Fruit fly (Drosophila melanogaster) whole organism, embryonic: Measurements from ENCODE around the gene CG31637.

Experiments used
- Adf1 ChIP-seq: fragments of 200-800 bp; sonication (Bioruptor generic); IDR thresholded peaks from 2 replicates; pipeline ENCODE4 v1.3.6; 2022; ENCODE audit warnings: missing biosample characterization, missing genetic modification characterization
- Antp ChIP-seq: fragments of 200-800 bp; sonication (Bioruptor generic); optimal IDR thresholded peaks from 3 replicates; lab custom pipeline; 2016; ENCODE audit warnings: missing biosample characterization, missing genetic modification characterization
- Bgb ChIP-seq: fragments of 200-800 bp; sonication (Bioruptor generic); IDR thresholded peaks from 2 replicates; pipeline ENCODE4 v1.3.6; 2022; ENCODE audit warnings: missing biosample characterization, missing genetic modification characterization; ENCODE audit not compliant: partially characterized antibody
- BtbVII ChIP-seq: fragments of 200-800 bp; sonication (Bioruptor generic); optimal IDR thresholded peaks from 3 replicates; lab custom pipeline; 2017; ENCODE audit warnings: missing biosample characterization, mild to moderate bottlenecking, missing genetic modification characterization
- CG10959 ChIP-seq: fragments of 200-800 bp; sonication (Bioruptor generic); IDR thresholded peaks from 2 replicates; pipeline ENCODE4 v1.3.6; 2022; ENCODE audit warnings: missing biosample characterization, missing genetic modification characterization
- CG11085 ChIP-seq: fragments of 200-800 bp; sonication (Bioruptor generic); IDR thresholded peaks from 2 replicates; pipeline ENCODE4 v1.3.6; 2022; ENCODE audit warnings: missing biosample characterization, missing genetic modification characterization
- CG11398 ChIP-seq: fragments of 200-800 bp; sonication (Bioruptor generic); optimal IDR thresholded peaks from 2 replicates; lab custom pipeline; 2016; ENCODE audit warnings: missing biosample characterization, missing genetic modification characterization
- CG12744 ChIP-seq: fragments of 200-800 bp; sonication (Bioruptor generic); optimal IDR thresholded peaks from 2 replicates; lab custom pipeline; 2016; ENCODE audit warnings: missing biosample characterization, missing genetic modification characterization
- CG12769 ChIP-seq: fragments of 200-800 bp; sonication (Bioruptor generic); optimal IDR thresholded peaks from 2 replicates; lab custom pipeline; 2019; ENCODE audit warnings: missing biosample characterization, mild to moderate bottlenecking, missing genetic modification characterization, moderate library complexity
- CG13775 ChIP-seq: fragments of 200-800 bp; sonication (Bioruptor generic); optimal IDR thresholded peaks from 3 replicates; lab custom pipeline; 2017; ENCODE audit warnings: missing biosample characterization, mild to moderate bottlenecking, missing genetic modification characterization
- CG14014 ChIP-seq: fragments of 200-800 bp; sonication (Bioruptor generic); IDR thresholded peaks from 2 replicates; pipeline ENCODE4 v1.3.6; 2022; ENCODE audit warnings: missing biosample characterization, missing genetic modification characterization
- CG17802 ChIP-seq: fragments of 200-800 bp; sonication (Bioruptor generic); optimal IDR thresholded peaks from 2 replicates; lab custom pipeline; 2018; ENCODE audit warnings: missing biosample characterization, mild to moderate bottlenecking, missing genetic modification characterization, moderate library complexity
- CG2678 ChIP-seq: fragments of 200-800 bp; sonication (Bioruptor generic); optimal IDR thresholded peaks from 3 replicates; lab custom pipeline; 2019; ENCODE audit warnings: missing biosample characterization, mild to moderate bottlenecking, missing genetic modification characterization, moderate library complexity
- CG2712 ChIP-seq: fragments of 200-800 bp; optimal IDR thresholded peaks from 3 replicates; lab custom pipeline; 2019; ENCODE audit warnings: missing biosample characterization, mild to moderate bottlenecking, missing genetic modification characterization, moderate library complexity
- CG3065 ChIP-seq: fragments of 200-800 bp; sonication (Bioruptor generic); optimal IDR thresholded peaks from 2 replicates; lab custom pipeline; 2016; ENCODE audit warnings: missing biosample characterization, missing genetic modification characterization
- CG6791 ChIP-seq: fragments of 200-800 bp; sonication (Bioruptor generic); IDR thresholded peaks from 3 replicates; pipeline ENCODE4 v1.3.6; 2022; ENCODE audit warnings: missing biosample characterization, missing genetic modification characterization; ENCODE audit not compliant: partially characterized antibody
- CG7963 ChIP-seq: fragments of 200-800 bp; sonication (Bioruptor generic); IDR thresholded peaks from 3 replicates; pipeline ENCODE4 v1.3.6; 2022; ENCODE audit warnings: missing biosample characterization, missing genetic modification characterization; ENCODE audit not compliant: partially characterized antibody
- CG8281 ChIP-seq: fragments of 200-800 bp; sonication (Bioruptor generic); optimal IDR thresholded peaks from 2 replicates; lab custom pipeline; 2018; ENCODE audit warnings: missing biosample characterization, mild to moderate bottlenecking, missing genetic modification characterization, moderate library complexity
- CG8359 ChIP-seq: fragments of 200-800 bp; sonication (Bioruptor generic); optimal IDR thresholded peaks from 2 replicates; lab custom pipeline; 2017; ENCODE audit warnings: missing biosample characterization, mild to moderate bottlenecking, missing genetic modification characterization, borderline replicate concordance
- CG9797 ChIP-seq: fragments of 200-800 bp; sonication (Bioruptor generic); optimal IDR thresholded peaks from 3 replicates; lab custom pipeline; 2018; ENCODE audit warnings: missing biosample characterization, mild to moderate bottlenecking, missing genetic modification characterization
- CTCF ChIP-seq: fragments of 200-800 bp; sonication (Bioruptor generic); optimal IDR thresholded peaks from 2 replicates; lab custom pipeline; 2017; ENCODE audit warnings: missing biosample characterization, mild to moderate bottlenecking, missing genetic modification characterization, moderate library complexity
- D19A ChIP-seq: fragments of 200-800 bp; optimal IDR thresholded peaks from 3 replicates; lab custom pipeline; 2019; ENCODE audit warnings: missing biosample characterization, mild to moderate bottlenecking, missing genetic modification characterization, moderate library complexity
- Deaf1 ChIP-seq: fragments of 200-800 bp; optimal IDR thresholded peaks from 3 replicates; lab custom pipeline; 2019; ENCODE audit warnings: missing biosample characterization, mild to moderate bottlenecking, missing genetic modification characterization, moderate library complexity
- E2f2 ChIP-seq: fragments of 200-800 bp; sonication (Bioruptor generic); IDR thresholded peaks from 2 replicates; pipeline ENCODE4 v1.3.6; 2022; ENCODE audit warnings: missing biosample characterization, missing genetic modification characterization
- HLH54F ChIP-seq: fragments of 200-800 bp; sonication (Bioruptor generic); optimal IDR thresholded peaks from 3 replicates; lab custom pipeline; 2016; ENCODE audit warnings: missing biosample characterization, missing genetic modification characterization
- Hr78 ChIP-seq, 2 experiments: fragments of 200-800 bp in 1 of 2; fragments of >200 bp in 1 of 2; sonication (Bioruptor generic) in 1 of 2; optimal IDR thresholded peaks; 2 replicates each; lab custom pipeline; 2017 to 2019; ENCODE audit warnings: missing biosample characterization in 2 of 2, missing genetic modification characterization in 2 of 2, mild to moderate bottlenecking in 1 of 2, moderate library complexity in 1 of 2
- Hsf ChIP-seq: fragments of 200-800 bp; sonication (Bioruptor generic); optimal IDR thresholded peaks from 3 replicates; lab custom pipeline; 2016; ENCODE audit warnings: missing biosample characterization, missing genetic modification characterization
- NfI ChIP-seq: fragments of 200-800 bp; sonication (Bioruptor generic); optimal IDR thresholded peaks from 3 replicates; lab custom pipeline; 2018; ENCODE audit warnings: missing biosample characterization, mild to moderate bottlenecking, missing genetic modification characterization, moderate library complexity
- Side ChIP-seq: fragments of 200-800 bp; sonication (Bioruptor generic); optimal IDR thresholded peaks from 2 replicates; lab custom pipeline; 2016; ENCODE audit warnings: missing biosample characterization, missing genetic modification characterization
- al ChIP-seq: fragments of 200-800 bp; sonication (Bioruptor generic); IDR thresholded peaks from 2 replicates; pipeline ENCODE4 v1.3.6; 2022; ENCODE audit warnings: missing biosample characterization, missing genetic modification characterization
- cad ChIP-seq: fragments of >200 bp; optimal IDR thresholded peaks from 2 replicates; lab custom pipeline; 2017; ENCODE audit warnings: missing biosample characterization, missing genetic modification characterization
- corto ChIP-seq: fragments of 200-800 bp; sonication (Bioruptor generic); optimal IDR thresholded peaks from 2 replicates; lab custom pipeline; 2016; ENCODE audit warnings: missing biosample characterization, mild to moderate bottlenecking, missing genetic modification characterization, moderate library complexity
- cwo ChIP-seq: fragments of 200-800 bp; sonication (Bioruptor generic); optimal IDR thresholded peaks from 3 replicates; lab custom pipeline; 2017; ENCODE audit warnings: missing biosample characterization, missing genetic modification characterization, mild to moderate bottlenecking, moderate library complexity, missing genetic modification reagents
- dati ChIP-seq: fragments of 200-800 bp; sonication (Bioruptor generic); IDR thresholded peaks from 2 replicates; pipeline ENCODE4 v1.3.6; 2022; ENCODE audit warnings: missing biosample characterization, missing genetic modification characterization
- gfzf ChIP-seq: fragments of 200-800 bp; sonication (Bioruptor generic); optimal IDR thresholded peaks from 2 replicates; lab custom pipeline; 2016; ENCODE audit warnings: missing biosample characterization, mild to moderate bottlenecking, missing genetic modification characterization, moderate library complexity
- lab ChIP-seq: fragments of 200-800 bp; sonication (Bioruptor generic); optimal IDR thresholded peaks from 3 replicates; lab custom pipeline; 2017; ENCODE audit warnings: missing biosample characterization, missing genetic modification characterization, mild to moderate bottlenecking, moderate library complexity, missing genetic modification reagents
- lbe ChIP-seq: fragments of 200-800 bp; sonication (Bioruptor generic); optimal IDR thresholded peaks from 2 replicates; lab custom pipeline; 2016; ENCODE audit warnings: missing biosample characterization, mild to moderate bottlenecking, missing genetic modification characterization
- luna ChIP-seq: fragments of 200-800 bp; sonication (Bioruptor generic); optimal IDR thresholded peaks from 2 replicates; lab custom pipeline; 2016; ENCODE audit warnings: missing biosample characterization, missing genetic modification characterization
- nmo ChIP-seq: fragments of 200-800 bp; sonication (Bioruptor generic); optimal IDR thresholded peaks from 2 replicates; lab custom pipeline; 2018; ENCODE audit warnings: missing biosample characterization, mild to moderate bottlenecking, missing genetic modification characterization, moderate library complexity
- nom ChIP-seq: fragments of 200-800 bp; sonication (Bioruptor generic); optimal IDR thresholded peaks from 2 replicates; lab custom pipeline; 2017; ENCODE audit warnings: missing biosample characterization, missing genetic modification characterization, mild to moderate bottlenecking, moderate library complexity, missing genetic modification reagents
- pan ChIP-seq, 4 experiments: fragments of >200 bp in 3 of 4; fragments of 200-800 bp in 1 of 4; sonication (Bioruptor generic) in 1 of 4; optimal IDR thresholded peaks in 3 of 4; IDR thresholded peaks in 1 of 4; 2 replicates each; pipeline versions ENCODE4 v1.3.6 to Lab custom; 2017 to 2022; ENCODE audit warnings: missing biosample characterization in 2 of 4, missing genetic modification characterization in 2 of 4, mixed read lengths in 1 of 4
- pb ChIP-seq: fragments of 200-800 bp; sonication (Bioruptor generic); optimal IDR thresholded peaks from 3 replicates; lab custom pipeline; 2016; ENCODE audit warnings: missing biosample characterization, missing genetic modification characterization
- pho ChIP-seq: fragments of 200-800 bp; sonication (Bioruptor generic); optimal IDR thresholded peaks from 2 replicates; lab custom pipeline; 2016; ENCODE audit warnings: missing biosample characterization, missing genetic modification characterization
- phol ChIP-seq: fragments of 200-800 bp; sonication (Bioruptor generic); optimal IDR thresholded peaks from 3 replicates; lab custom pipeline; 2018; ENCODE audit warnings: missing biosample characterization, mild to moderate bottlenecking, missing genetic modification characterization, moderate library complexity
- sqz ChIP-seq: fragments of 200-800 bp; sonication (Bioruptor generic); optimal IDR thresholded peaks from 3 replicates; lab custom pipeline; 2018; ENCODE audit warnings: missing biosample characterization, mild to moderate bottlenecking, missing genetic modification characterization
- tin ChIP-seq: fragments of 200-800 bp; sonication (Bioruptor generic); optimal IDR thresholded peaks from 3 replicates; lab custom pipeline; 2016; ENCODE audit warnings: missing biosample characterization, missing genetic modification characterization
- unpg ChIP-seq: fragments of 200-800 bp; sonication (Bioruptor generic); optimal IDR thresholded peaks from 3 replicates; lab custom pipeline; 2018; ENCODE audit warnings: missing biosample characterization, mild to moderate bottlenecking, missing genetic modification characterization, moderate library complexity
- vnd ChIP-seq: fragments of 200-800 bp; sonication (Bioruptor generic); IDR thresholded peaks from 3 replicates; pipeline ENCODE4 v1.3.6; 2022; ENCODE audit warnings: missing biosample characterization, missing genetic modification characterization; ENCODE audit not compliant: partially characterized antibody

CG31637 gene

DNA sequence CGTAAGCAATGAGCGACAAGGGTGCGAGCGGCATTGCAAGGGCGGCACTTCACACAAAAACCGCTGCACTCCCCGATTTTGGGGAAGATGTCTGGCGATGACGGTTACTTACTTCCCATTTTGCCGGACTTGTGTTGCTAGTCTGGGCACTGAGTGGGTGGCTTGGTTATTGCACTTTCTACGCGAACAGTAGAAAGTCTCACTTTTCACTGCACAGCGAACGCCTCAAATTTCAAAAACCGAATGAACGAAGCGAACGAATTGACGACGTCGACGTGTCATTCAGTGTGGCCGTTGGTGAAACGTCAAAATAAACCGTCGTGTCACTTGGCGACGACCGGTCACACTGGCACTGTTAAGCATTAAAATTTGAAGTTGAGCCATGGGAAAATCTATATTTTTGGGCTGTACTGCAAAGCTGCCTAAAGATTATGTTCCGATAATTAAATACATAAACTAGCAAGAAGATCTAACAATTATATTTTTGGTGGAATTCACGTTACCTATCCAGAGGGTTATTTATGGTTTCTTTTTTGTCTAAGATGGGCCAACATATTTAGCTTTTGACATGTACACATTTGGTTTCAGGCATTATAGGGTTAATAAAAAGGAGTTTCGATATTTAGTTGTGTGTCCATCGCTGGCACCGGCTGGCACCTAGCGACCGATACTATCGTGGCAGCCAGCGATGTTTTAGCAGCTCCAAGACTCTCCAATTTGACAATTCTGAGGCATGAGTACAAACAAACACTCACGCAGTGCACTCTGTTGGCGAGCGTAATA is 18.0 kb upstream of the CG31637 start, which contains the start of the genes Sec61alpha and Daxx (continued):
- peak; percentile 63 for TF ChIP-seq D19A (tag; lab: Kevin White, UChicago)
- peak; percentile 85 for TF ChIP-seq unpg
- TF ChIP-seq CG11085 (GFP tag; lab: Robert Waterston, UW) = peak; percentile 80
- TF ChIP-seq corto (GFP tag; lab: Kevin White, UChicago) = peak; percentile 79
- peak; percentile 93 for TF ChIP-seq Antp (GFP tag; lab: Kevin White, UChicago)
- peak; percentile 83 for TF ChIP-seq Side (GFP tag; lab: Kevin White, UChicago)
- peak in 1 of 2 experiments; percentile 38 for TF ChIP-seq Hr78 (GFP tag; optimal IDR thresholded peaks at IDR 0.05; lab: Kevin White, UChicago)
- TF ChIP-seq CG8359 (GFP tag; lab: Kevin White, UChicago) = peak; percentile 10
- peak; percentile 86 for TF ChIP-seq CG14014 (GFP tag; lab: Robert Waterston, UW)
- TF ChIP-seq Hsf (GFP tag; lab: Kevin White, UChicago) = peak; percentile 91
- peak; percentile 100 for TF ChIP-seq CG6791 (GFP tag; lab: Robert Waterston, UW)
- TF ChIP-seq pan (optimal IDR thresholded peaks at IDR 0.05; lab: Kevin White, UChicago) = no peak
- TF ChIP-seq pan (GFP tag; optimal IDR thresholded peaks at IDR 0.05 in 1 of 2, IDR thresholded peaks at IDR 0.05 in 1 of 2) = peak in 1 of 2 experiments; percentile 84
- TF ChIP-seq CTCF (GFP tag; lab: Kevin White, UChicago) = peak; percentile 20
- no peak for TF ChIP-seq cad (GFP tag; lab: Kevin White, UChicago)
- TF ChIP-seq CG13775 = peak; percentile 79
- TF ChIP-seq Adf1 (GFP tag; lab: Robert Waterston, UW) = peak; percentile 42
- peak; percentile 78 for TF ChIP-seq CG12744 (GFP tag; lab: Kevin White, UChicago)
- no peak for TF ChIP-seq nom (GFP tag; lab: Kevin White, UChicago)
- peak; percentile 87 for TF ChIP-seq phol (tag; lab: Kevin White, UChicago)
- peak; percentile 88 for TF ChIP-seq al (GFP tag; lab: Robert Waterston, UW)
- peak; percentile 100 for TF ChIP-seq Bgb (GFP tag; lab: Robert Waterston, UW)
- peak; percentile 86 for TF ChIP-seq tin (GFP tag; lab: Kevin White, UChicago)
- peak; percentile 21 for TF ChIP-seq CG17802
- peak; percentile 87 for TF ChIP-seq lab (GFP tag; lab: Kevin White, UChicago)
- peak; percentile 85 for TF ChIP-seq CG2712 (tag; lab: Kevin White, UChicago)
- TF ChIP-seq CG10959 (GFP tag; lab: Robert Waterston, UW) = peak; percentile 75
- TF ChIP-seq sqz (GFP tag; lab: Kevin White, UChicago) = no peak
- peak; percentile 97 for TF ChIP-seq Deaf1
- peak; percentile 90 for TF ChIP-seq luna
- TF ChIP-seq CG3065 (GFP tag; lab: Kevin White, UChicago) = peak; percentile 21
- TF ChIP-seq CG12769 (tag; lab: Kevin White, UChicago) = peak; percentile 56
- peak; percentile 82 for TF ChIP-seq NfI
- peak; percentile 52 for TF ChIP-seq CG8281
- peak; percentile 94 for TF ChIP-seq pho (GFP tag; lab: Kevin White, UChicago)
- TF ChIP-seq cwo = peak; percentile 62
- TF ChIP-seq BtbVII (GFP tag; lab: Kevin White, UChicago) = peak; percentile 25
- TF ChIP-seq pb (GFP tag; lab: Kevin White, UChicago) = peak; percentile 68
- peak; percentile 69 for TF ChIP-seq E2f2 (GFP tag; lab: Robert Waterston, UW)
- peak; percentile 100 for TF ChIP-seq CG7963 (GFP tag; lab: Robert Waterston, UW)
- peak; percentile 87 for TF ChIP-seq nmo (GFP tag; lab: Kevin White, UChicago)
- TF ChIP-seq CG2678 = peak; percentile 87
- TF ChIP-seq CG9797 (GFP tag; lab: Kevin White, UChicago) = peak; percentile 95
- TF ChIP-seq CG11398 (GFP tag; lab: Kevin White, UChicago) = peak; percentile 64
- peak; percentile 94 for TF ChIP-seq HLH54F (GFP tag; lab: Kevin White, UChicago)
- TF ChIP-seq dati (GFP tag; lab: Robert Waterston, UW) = peak; percentile 76
- TF ChIP-seq gfzf (GFP tag; lab: Kevin White, UChicago) = peak; percentile 93
- peak; percentile 100 for TF ChIP-seq vnd (GFP tag; lab: Robert Waterston, UW)
- peak; percentile 76 for TF ChIP-seq lbe (GFP tag; lab: Kevin White, UChicago)
